ENCODE assay signal across 4 worm cellular contexts in the genomic region with DNA sequence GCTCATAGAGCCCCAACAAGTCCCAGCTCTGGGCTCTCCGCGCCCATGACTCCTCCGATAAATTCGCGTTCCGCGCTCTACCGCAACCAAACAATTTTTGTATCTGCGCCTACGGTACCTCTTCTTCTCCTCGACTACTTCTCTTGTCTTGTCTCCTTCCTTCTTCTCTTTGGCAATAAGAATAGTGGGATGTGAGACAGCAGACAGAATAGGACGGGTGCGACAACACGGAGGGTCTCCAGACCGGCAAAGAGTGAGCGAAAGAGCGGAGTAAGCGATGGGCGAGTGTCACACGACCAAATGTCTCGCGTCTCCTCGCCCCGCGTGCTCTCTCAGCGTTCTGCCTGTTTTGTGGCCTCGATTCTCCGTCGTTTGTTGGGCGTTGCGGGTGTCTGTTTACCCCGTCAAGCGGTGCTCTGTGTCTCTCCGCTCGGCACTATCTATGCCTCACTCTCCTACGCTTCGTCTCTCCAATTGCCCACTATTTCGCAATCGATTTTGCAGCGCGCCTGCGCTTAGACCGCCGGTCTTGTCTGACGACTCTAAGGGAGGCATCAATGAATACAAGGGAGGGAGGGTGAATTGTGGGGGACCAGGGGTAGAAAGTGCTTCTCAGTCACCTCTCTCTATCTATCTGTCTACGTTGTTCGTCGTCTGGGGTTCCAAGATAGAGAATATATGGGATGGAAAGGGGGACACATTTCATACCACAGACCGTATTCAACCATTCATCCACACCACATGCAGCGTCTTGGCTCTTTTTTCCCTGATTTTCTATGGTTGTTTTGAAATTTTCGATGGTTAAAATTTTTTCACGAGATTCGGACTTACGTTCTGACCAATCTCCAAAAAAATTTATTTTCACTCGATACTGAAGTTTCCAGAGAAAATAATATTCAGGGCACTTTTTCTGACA.
TF ChIP-seq lines count a peak whose summit lies in the region.

A gene (minus strand): TSS at position 256 of the 916 bp plus-strand sequence.

TF ChIP-seq in whole organism, L2 larva, 48 proteins besides CTCF, POLR2A, EP300 and RAD21 (continues in another document):
- TF ChIP-seq nhr-77 (tag; optimal IDR thresholded peaks at IDR 0.05; lab: Kevin White, UChicago): no peak
- TF ChIP-seq sma-3 (GFP tag; optimal IDR thresholded peaks at IDR 0.05; lab: Kevin White, UChicago): peak; percentile 86
- TF ChIP-seq fos-1 (tag; optimal IDR thresholded peaks at IDR 0.05; lab: Kevin White, UChicago): peak; percentile 55
- TF ChIP-seq unc-55 (GFP tag; optimal IDR thresholded peaks at IDR 0.05; lab: Kevin White, UChicago): peak; percentile 68
- no peak for TF ChIP-seq lin-39 (tag; optimal IDR thresholded peaks at IDR 0.05; lab: Kevin White, UChicago)
- TF ChIP-seq elt-1 (tag; optimal IDR thresholded peaks at IDR 0.05; lab: Kevin White, UChicago): no peak
- TF ChIP-seq lin-13 (GFP tag; optimal IDR thresholded peaks at IDR 0.05; lab: Kevin White, UChicago): peak; percentile 65
- TF ChIP-seq ceh-82 (tag; optimal IDR thresholded peaks at IDR 0.05; lab: Kevin White, UChicago): peak; percentile 43
- peak; percentile 87 for TF ChIP-seq nhr-129 (tag; optimal IDR thresholded peaks at IDR 0.05; lab: Kevin White, UChicago)
- TF ChIP-seq nhr-23 (tag; optimal IDR thresholded peaks at IDR 0.05; lab: Kevin White, UChicago): no peak
- peak; percentile 76 for TF ChIP-seq Y55F3AM.14 (GFP tag; optimal IDR thresholded peaks at IDR 0.05; lab: Kevin White, UChicago)
- no peak for TF ChIP-seq ZK546.5 (tag; optimal IDR thresholded peaks at IDR 0.05; lab: Kevin White, UChicago)
- TF ChIP-seq sma-9 (GFP tag; optimal IDR thresholded peaks at IDR 0.05; lab: Kevin White, UChicago): peak; percentile 50
- no peak for TF ChIP-seq sma-9 (tag; optimal IDR thresholded peaks at IDR 0.05; lab: Kevin White, UChicago)
- TF ChIP-seq zag-1 (tag; optimal IDR thresholded peaks at IDR 0.05; lab: Kevin White, UChicago): peak; percentile 67
- no peak for TF ChIP-seq mbf-1 (tag; optimal IDR thresholded peaks at IDR 0.05; lab: Kevin White, UChicago)
- no peak for TF ChIP-seq unc-62 (GFP tag; optimal IDR thresholded peaks at IDR 0.05; lab: Kevin White, UChicago)
- peak; percentile 66 to 83 for TF ChIP-seq lsy-2 (tag; optimal IDR thresholded peaks at IDR 0.05; lab: Kevin White, UChicago)
- TF ChIP-seq C34F6.9 (tag; optimal IDR thresholded peaks at IDR 0.05; lab: Kevin White, UChicago): peak; percentile 91
- TF ChIP-seq ztf-1 (GFP tag; conservative IDR thresholded peaks at IDR 0.05; lab: Robert Waterston, UW): no peak

TF ChIP-seq in whole organism, L4 larva, 104 proteins besides CTCF, POLR2A, EP300 and RAD21 (continues in another document):
- TF ChIP-seq tag-97 (GFP tag; IDR thresholded peaks at IDR 0.05; lab: Robert Waterston, UW) (no peak), lin-39 (tag; optimal IDR thresholded peaks at IDR 0.05; lab: Kevin White, UChicago) (no peak), mxl-3 (GFP tag; optimal IDR thresholded peaks at IDR 0.05; lab: Kevin White, UChicago) (peak; percentile 61), nhr-25 (tag; optimal IDR thresholded peaks at IDR 0.05; lab: Kevin White, UChicago; ENCODE audit: borderline replicate concordance, insufficient read depth) (peak; percentile 88), pha-4 (GFP tag; IDR thresholded peaks at IDR 0.05; lab: Robert Waterston, UW) (peak; percentile 63; the same call in 1 of the 2 replicates), pha-4 (tag; optimal IDR thresholded peaks at IDR 0.05; lab: Kevin White, UChicago) (no peak), lin-29 (GFP tag; IDR thresholded peaks at IDR 0.05; lab: Robert Waterston, UW) (no peak), snpc-1.2 (GFP tag; IDR thresholded peaks at IDR 0.05; lab: Robert Waterston, UW) (no peak), ceh-32 (tag; optimal IDR thresholded peaks at IDR 0.05; lab: Kevin White, UChicago; ENCODE audit: poor library complexity) (no peak), T26A8.4 (GFP tag; IDR thresholded peaks at IDR 0.05; lab: Robert Waterston, UW) (no peak; the same call in none of the 2 replicates), lir-3 (tag; optimal IDR thresholded peaks at IDR 0.05; lab: Kevin White, UChicago) (no peak), D1046.2 (GFP tag; IDR thresholded peaks at IDR 0.05; lab: Robert Waterston, UW) (0 out of 2 replicates have a peak, but pooled peaks have one; percentile 48), nhr-41 (GFP tag; IDR thresholded peaks at IDR 0.05; lab: Robert Waterston, UW) (no peak), set-16 (GFP tag; IDR thresholded peaks at IDR 0.05; lab: Robert Waterston, UW) (peak; percentile 99), lin-15B (tag; optimal IDR thresholded peaks at IDR 0.05; lab: Kevin White, UChicago) (no peak), ceh-62 (tag; optimal IDR thresholded peaks at IDR 0.05; lab: Kevin White, UChicago) (no peak), aly-2 (tag; optimal IDR thresholded peaks at IDR 0.05; lab: Kevin White, UChicago) (no peak), ceh-82 (tag; optimal IDR thresholded peaks at IDR 0.05; lab: Kevin White, UChicago) (no peak), F10B5.3 (tag; optimal IDR thresholded peaks at IDR 0.05; lab: Kevin White, UChicago) (peak; percentile 58), mep-1 (tag; optimal IDR thresholded peaks at IDR 0.05; lab: Kevin White, UChicago) (peak; percentile 88)

TF ChIP-seq in whole organism, late embryonic, 69 proteins besides CTCF, POLR2A, EP300 and RAD21 (continues in another document):
- TF ChIP-seq tbx-2 (tag; optimal IDR thresholded peaks at IDR 0.05; lab: Kevin White, UChicago) (peak; percentile 76), che-1 (tag; optimal IDR thresholded peaks at IDR 0.05; lab: Kevin White, UChicago) (no peak), ceh-14 (tag; optimal IDR thresholded peaks at IDR 0.05; lab: Kevin White, UChicago) (peak; percentile 80), dve-1 (tag; optimal IDR thresholded peaks at IDR 0.05; lab: Kevin White, UChicago) (peak; percentile 2), elt-2 (tag; optimal IDR thresholded peaks at IDR 0.05; lab: Kevin White, UChicago) (peak; percentile 52), unc-42 (tag; optimal IDR thresholded peaks at IDR 0.05; lab: Kevin White, UChicago) (peak; percentile 32), hlh-8 (tag; optimal IDR thresholded peaks at IDR 0.05; lab: Kevin White, UChicago) (peak; percentile 22), dmd-4 (tag; optimal IDR thresholded peaks at IDR 0.05; lab: Kevin White, UChicago; ENCODE audit: borderline replicate concordance) (no peak), pros-1 (tag; optimal IDR thresholded peaks at IDR 0.05; lab: Kevin White, UChicago) (peak; percentile 82), madf-2 (tag; optimal IDR thresholded peaks at IDR 0.05; lab: Kevin White, UChicago) (no peak), ama-1 (optimal IDR thresholded peaks at IDR 0.05; lab: Kevin White, UChicago) (peak; percentile 59), ceh-34 (tag; optimal IDR thresholded peaks at IDR 0.05; lab: Kevin White, UChicago) (peak; percentile 93), ceh-48 (tag; optimal IDR thresholded peaks at IDR 0.05; lab: Kevin White, UChicago) (peak; percentile 97), pha-2 (tag; optimal IDR thresholded peaks at IDR 0.05; lab: Kevin White, UChicago) (peak; percentile 54), C08G9.2 (tag; optimal IDR thresholded peaks at IDR 0.05; lab: Kevin White, UChicago) (peak; percentile 45), ets-4 (tag; optimal IDR thresholded peaks at IDR 0.05; lab: Kevin White, UChicago) (peak; percentile 59), ceh-2 (tag; optimal IDR thresholded peaks at IDR 0.05; lab: Kevin White, UChicago) (peak; percentile 41), T23F11.4 (GFP tag; optimal IDR thresholded peaks at IDR 0.05; lab: Kevin White, UChicago) (no peak), sox-2 (GFP tag; IDR thresholded peaks at IDR 0.05; lab: Robert Waterston, UW) (peak; percentile 19; the same call in 1 of the 2 replicates), ceh-22 (tag; optimal IDR thresholded peaks at IDR 0.05; lab: Kevin White, UChicago) (peak; percentile 47), sdc-2 (tag; optimal IDR thresholded peaks at IDR 0.05; lab: Kevin White, UChicago) (peak; percentile 53), pha-4 (tag; optimal IDR thresholded peaks at IDR 0.05; lab: Kevin White, UChicago) (no peak)

TF ChIP-seq in whole organism, mixed stage, embryonic, 35 proteins besides CTCF, POLR2A, EP300 and RAD21 (continues in another document):
- TF ChIP-seq nhr-2 (tag; optimal IDR thresholded peaks at IDR 0.05; lab: Kevin White, UChicago) (peak; percentile 33), tbx-8 (GFP tag; optimal IDR thresholded peaks at IDR 0.05; lab: Kevin White, UChicago) (no peak), nhr-237 (tag; optimal IDR thresholded peaks at IDR 0.05; lab: Kevin White, UChicago) (no peak), ceh-39 (tag; optimal IDR thresholded peaks at IDR 0.05; lab: Kevin White, UChicago) (peak; percentile 58), mab-5 (tag; optimal IDR thresholded peaks at IDR 0.05; lab: Kevin White, UChicago) (peak; percentile 37), cnd-1 (tag; optimal IDR thresholded peaks at IDR 0.05; lab: Kevin White, UChicago) (peak; percentile 43), unc-120 (tag; optimal IDR thresholded peaks at IDR 0.05; lab: Kevin White, UChicago; ENCODE audit: poor library complexity, severe bottlenecking) (peak; percentile 79), ham-2 (GFP tag; optimal IDR thresholded peaks at IDR 0.05; lab: Kevin White, UChicago) (peak; percentile 95), blmp-1 (tag; optimal IDR thresholded peaks at IDR 0.05; lab: Kevin White, UChicago) (no peak), unc-62 (GFP tag; optimal IDR thresholded peaks at IDR 0.05; lab: Kevin White, UChicago) (peak; percentile 87), lsy-2 (tag; optimal IDR thresholded peaks at IDR 0.05; lab: Kevin White, UChicago) (peak; percentile 46), drap-1 (GFP tag; optimal IDR thresholded peaks at IDR 0.05; lab: Kevin White, UChicago) (peak; percentile 70), nhr-12 (tag; optimal IDR thresholded peaks at IDR 0.05; lab: Kevin White, UChicago) (peak; percentile 50), M03D4.4 (tag; optimal IDR thresholded peaks at IDR 0.05; lab: Kevin White, UChicago) (peak; percentile 14), ceh-43 (GFP tag; optimal IDR thresholded peaks at IDR 0.05; lab: Kevin White, UChicago) (no peak), ces-1 (GFP tag; optimal IDR thresholded peaks at IDR 0.05; lab: Kevin White, UChicago) (peak; percentile 81), mep-1 (tag; optimal IDR thresholded peaks at IDR 0.05; lab: Kevin White, UChicago) (peak; percentile 18), ceh-83 (GFP tag; optimal IDR thresholded peaks at IDR 0.05; lab: Kevin White, UChicago) (no peak), pha-4 (tag; optimal IDR thresholded peaks at IDR 0.05; lab: Kevin White, UChicago) (peak; percentile 43), elt-3 (tag; optimal IDR thresholded peaks at IDR 0.05; lab: Kevin White, UChicago) (no peak), lin-32 (GFP tag; optimal IDR thresholded peaks at IDR 0.05; lab: Kevin White, UChicago) (no peak), hlh-1 (tag; optimal IDR thresholded peaks at IDR 0.05; lab: Kevin White, UChicago) (peak; percentile 15), mls-2 (tag; optimal IDR thresholded peaks at IDR 0.05; lab: Kevin White, UChicago) (peak; percentile 74), sptf-1 (tag; optimal IDR thresholded peaks at IDR 0.05; lab: Kevin White, UChicago) (no peak), nhr-28 (tag; optimal IDR thresholded peaks at IDR 0.05; lab: Kevin White, UChicago) (no peak), unc-39 (tag; optimal IDR thresholded peaks at IDR 0.05; lab: Kevin White, UChicago) (peak; percentile 86)
